Fruit fly (Drosophila melanogaster): ENCODE data around the gene Pdss2.

Gene Pdss2

DNA sequence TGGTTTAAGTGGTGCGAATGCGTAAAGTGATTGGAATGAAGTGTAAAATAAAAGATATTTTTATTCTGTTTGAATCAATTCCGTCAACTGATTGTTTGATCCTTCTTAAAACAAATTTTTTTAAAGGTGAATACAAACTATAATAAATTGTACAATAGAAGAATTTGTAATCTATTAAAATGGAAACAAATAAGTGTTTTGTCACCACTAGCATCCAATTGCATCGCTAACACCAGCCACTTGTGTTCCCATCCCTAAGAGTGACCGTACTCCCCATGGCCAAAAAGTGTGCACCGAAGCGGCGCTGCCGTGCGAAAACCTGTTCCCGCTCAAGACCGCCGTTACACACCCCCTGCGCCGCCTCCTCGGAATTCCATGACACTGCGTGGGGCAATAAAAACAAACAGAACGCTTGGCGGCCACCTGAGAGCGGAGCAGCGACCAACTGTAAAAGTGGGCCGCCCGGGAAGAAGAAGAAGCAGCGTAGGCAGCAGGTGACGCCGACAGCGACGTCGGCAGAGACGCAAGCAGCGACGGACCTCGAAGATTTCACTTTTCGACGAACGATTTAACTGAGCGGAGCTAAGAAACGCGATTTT lies at the start of gene Pdss2:
Gene Pdss2, plus strand, starts transcription at position 259 of the 599 bp plus-strand sequence.
- TF ChIP-seq CG12605 (GFP tag; IDR thresholded peaks at IDR 0.05) (peak; percentile 69), Ets98B (GFP tag; IDR thresholded peaks at IDR 0.05) (peak; percentile 67), rn (GFP tag; IDR thresholded peaks at IDR 0.05) (peak; percentile 58), D1 (tag; optimal IDR thresholded peaks at IDR 0.05) (no peak), CG8301 (tag; optimal IDR thresholded peaks at IDR 0.05) (peak; percentile 15), fd96Ca (GFP tag; IDR thresholded peaks at IDR 0.05) (peak; percentile 77), CG8159 (tag; optimal IDR thresholded peaks at IDR 0.05) (peak; percentile 57), CG10348 (GFP tag; IDR thresholded peaks at IDR 0.05) (no peak), CG4496 (GFP tag; IDR thresholded peaks at IDR 0.05) (peak; percentile 83), CG9948 (tag; optimal IDR thresholded peaks at IDR 0.05) (peak; percentile 47), CG17806 (tag; optimal IDR thresholded peaks at IDR 0.05) (peak; percentile 50), CG32121 (GFP tag; IDR thresholded peaks at IDR 0.05) (peak; percentile 72), CG14655 (GFP tag; optimal IDR thresholded peaks at IDR 0.05) (peak; percentile 58), gl (tag; optimal IDR thresholded peaks at IDR 0.05) (peak; percentile 35), CG13204 (GFP tag; optimal IDR thresholded peaks at IDR 0.05) (peak; percentile 100), Pif1A (GFP tag; optimal IDR thresholded peaks at IDR 0.05) (peak; percentile 45), CG34367 (tag; optimal IDR thresholded peaks at IDR 0.05) (peak; percentile 53), CG15710 (tag; optimal IDR thresholded peaks at IDR 0.05) (peak; percentile 62), Pif1B (GFP tag; optimal IDR thresholded peaks at IDR 0.05) (peak; percentile 27), EcR (GFP tag; optimal IDR thresholded peaks at IDR 0.05) (peak; percentile 69), Snoo (tag; optimal IDR thresholded peaks at IDR 0.05) (peak; percentile 34)

DNA sequence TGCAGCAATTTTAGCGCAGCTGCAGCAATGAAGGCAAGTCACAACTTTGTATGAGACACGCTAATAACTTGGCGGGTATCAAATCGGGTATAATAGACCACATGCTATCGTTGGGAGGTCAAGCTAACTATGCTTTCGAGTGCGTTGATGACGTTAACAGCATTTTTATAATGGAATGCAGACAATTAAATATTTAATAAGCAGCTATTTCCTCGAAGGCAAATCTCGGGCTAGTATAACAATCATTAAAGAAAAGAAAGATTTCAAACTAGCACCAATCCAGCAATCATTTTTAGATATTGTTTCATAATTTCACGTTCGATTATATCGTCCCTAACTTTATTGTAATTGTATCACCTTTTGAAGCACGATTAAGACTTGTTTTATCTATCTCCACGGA lies 47.2 kb upstream of the Pdss2 start:
- no peak for TF ChIP-seq CG12605 (GFP tag; IDR thresholded peaks at IDR 0.05)
- no peak for TF ChIP-seq EcR (GFP tag; optimal IDR thresholded peaks at IDR 0.05)
- no peak for TF ChIP-seq Pif1A (GFP tag; optimal IDR thresholded peaks at IDR 0.05)
- no peak for TF ChIP-seq D1 (tag; optimal IDR thresholded peaks at IDR 0.05)
- TF ChIP-seq gl (tag; optimal IDR thresholded peaks at IDR 0.05) = no peak
- TF ChIP-seq fd96Ca (GFP tag; IDR thresholded peaks at IDR 0.05) = no peak
- no peak for TF ChIP-seq Snoo (tag; optimal IDR thresholded peaks at IDR 0.05)
- TF ChIP-seq CG34367 (tag; optimal IDR thresholded peaks at IDR 0.05) = no peak
- TF ChIP-seq Ets98B (GFP tag; IDR thresholded peaks at IDR 0.05) = no peak
- TF ChIP-seq CG13204 (GFP tag; optimal IDR thresholded peaks at IDR 0.05) = no peak
- TF ChIP-seq CG8301 (tag; optimal IDR thresholded peaks at IDR 0.05) = peak; percentile 11
- no peak for TF ChIP-seq CG17806 (tag; optimal IDR thresholded peaks at IDR 0.05)
- TF ChIP-seq CG14655 (GFP tag; optimal IDR thresholded peaks at IDR 0.05) = peak; percentile 17
- TF ChIP-seq CG4496 (GFP tag; IDR thresholded peaks at IDR 0.05) = no peak
- TF ChIP-seq Pif1B (GFP tag; optimal IDR thresholded peaks at IDR 0.05) = no peak
- no peak for TF ChIP-seq CG32121 (GFP tag; IDR thresholded peaks at IDR 0.05)

DNA sequence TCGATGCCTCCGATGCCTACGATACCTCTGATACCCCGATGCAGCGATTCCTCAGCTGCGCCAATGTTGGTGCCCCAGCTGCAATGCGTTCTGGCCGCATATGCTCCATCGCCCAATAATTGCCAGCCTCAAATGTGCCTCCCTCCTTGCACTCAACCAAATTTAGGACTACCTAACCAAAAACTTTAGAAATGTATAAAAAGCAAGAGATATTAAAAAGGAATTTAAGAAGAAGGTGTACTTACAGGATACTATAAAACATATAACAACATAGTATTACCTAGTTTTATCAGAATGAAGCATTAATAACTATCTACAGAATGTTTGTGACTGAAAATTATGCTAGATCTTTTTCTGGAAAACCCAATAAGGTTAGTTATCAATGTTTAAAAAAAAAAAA lies 46.0 kb upstream of the Pdss2 start:
- TF ChIP-seq Ets98B (GFP tag; IDR thresholded peaks at IDR 0.05) = no peak
- peak; percentile 2 for TF ChIP-seq Pif1A (GFP tag; optimal IDR thresholded peaks at IDR 0.05)
- TF ChIP-seq gl (tag; optimal IDR thresholded peaks at IDR 0.05) = no peak
- TF ChIP-seq CG13204 (GFP tag; optimal IDR thresholded peaks at IDR 0.05) = no peak
- TF ChIP-seq CG8159 (tag; optimal IDR thresholded peaks at IDR 0.05) = peak; percentile 26
- 0 out of 2 replicates have a peak, but pooled peaks have one; percentile 17 for TF ChIP-seq rn (GFP tag; IDR thresholded peaks at IDR 0.05)
- no peak for TF ChIP-seq EcR (GFP tag; optimal IDR thresholded peaks at IDR 0.05)
- peak; percentile 55 for TF ChIP-seq CG14655 (GFP tag; optimal IDR thresholded peaks at IDR 0.05)
- TF ChIP-seq CG17806 (tag; optimal IDR thresholded peaks at IDR 0.05) = peak; percentile 26
- no peak for TF ChIP-seq CG32121 (GFP tag; IDR thresholded peaks at IDR 0.05)
- TF ChIP-seq D1 (tag; optimal IDR thresholded peaks at IDR 0.05) = no peak
- TF ChIP-seq CG4496 (GFP tag; IDR thresholded peaks at IDR 0.05) = no peak
- TF ChIP-seq CG15710 (tag; optimal IDR thresholded peaks at IDR 0.05) = peak; percentile 8
- no peak for TF ChIP-seq CG12605 (GFP tag; IDR thresholded peaks at IDR 0.05)
- no peak for TF ChIP-seq fd96Ca (GFP tag; IDR thresholded peaks at IDR 0.05)
- peak; percentile 42 for TF ChIP-seq CG8301 (tag; optimal IDR thresholded peaks at IDR 0.05)
- TF ChIP-seq CG9948 (tag; optimal IDR thresholded peaks at IDR 0.05) = peak; percentile 30
- no peak for TF ChIP-seq CG34367 (tag; optimal IDR thresholded peaks at IDR 0.05)
- TF ChIP-seq Pif1B (GFP tag; optimal IDR thresholded peaks at IDR 0.05) = peak; percentile 18
- no peak for TF ChIP-seq CG10348 (GFP tag; IDR thresholded peaks at IDR 0.05)
- no peak for TF ChIP-seq Snoo (tag; optimal IDR thresholded peaks at IDR 0.05)

DNA sequence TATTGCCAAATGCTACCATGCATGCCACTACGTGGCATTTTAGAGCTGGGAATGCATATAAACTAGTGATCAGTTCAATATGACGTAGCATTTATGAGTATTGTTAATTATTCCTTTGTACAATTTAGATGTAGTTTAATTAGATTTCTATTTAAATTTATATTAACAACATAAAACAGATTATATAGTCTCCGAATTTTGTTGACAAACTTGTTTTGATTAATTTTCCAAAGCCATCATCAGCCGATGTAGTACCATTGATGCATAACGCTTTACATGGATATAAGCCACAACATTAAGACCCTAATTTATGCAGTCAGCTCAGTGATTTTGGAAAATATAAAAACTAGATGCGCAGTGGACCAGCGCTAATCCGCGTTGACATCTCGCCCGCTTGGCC lies 45.2 kb upstream of the Pdss2 start:
- no peak for TF ChIP-seq CG8159 (tag; optimal IDR thresholded peaks at IDR 0.05)
- TF ChIP-seq Snoo (tag; optimal IDR thresholded peaks at IDR 0.05) = no peak
- TF ChIP-seq EcR (GFP tag; optimal IDR thresholded peaks at IDR 0.05) = no peak
- TF ChIP-seq Pif1B (GFP tag; optimal IDR thresholded peaks at IDR 0.05) = no peak
- no peak for TF ChIP-seq CG15710 (tag; optimal IDR thresholded peaks at IDR 0.05)
- TF ChIP-seq CG8301 (tag; optimal IDR thresholded peaks at IDR 0.05) = peak; percentile 24
- TF ChIP-seq CG34367 (tag; optimal IDR thresholded peaks at IDR 0.05) = no peak
- TF ChIP-seq Ets98B (GFP tag; IDR thresholded peaks at IDR 0.05) = no peak
- TF ChIP-seq CG12605 (GFP tag; IDR thresholded peaks at IDR 0.05) = no peak
- peak; percentile 55 for TF ChIP-seq CG14655 (GFP tag; optimal IDR thresholded peaks at IDR 0.05)
- no peak for TF ChIP-seq Pif1A (GFP tag; optimal IDR thresholded peaks at IDR 0.05)
- TF ChIP-seq CG13204 (GFP tag; optimal IDR thresholded peaks at IDR 0.05) = no peak
- no peak for TF ChIP-seq gl (tag; optimal IDR thresholded peaks at IDR 0.05)

DNA sequence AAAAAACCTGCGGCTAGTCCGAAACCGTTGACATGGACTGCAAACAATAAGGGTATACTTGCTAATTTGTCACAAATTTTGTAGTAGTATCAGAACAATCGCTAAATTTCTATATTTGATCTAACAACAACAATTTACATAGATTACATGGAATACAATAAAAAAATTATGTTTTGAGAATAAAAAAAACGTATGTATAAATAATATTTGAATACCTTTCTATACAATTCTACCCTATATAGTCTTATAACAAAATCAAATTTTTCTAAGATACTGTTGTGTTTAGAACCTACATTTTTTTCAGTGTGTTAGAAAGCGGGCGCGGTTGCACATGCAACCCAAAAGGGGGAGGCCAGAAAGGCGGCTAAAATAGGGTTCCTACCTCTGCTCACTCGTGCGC lies 44.4 kb upstream of the Pdss2 start:
- TF ChIP-seq Pif1B (GFP tag; optimal IDR thresholded peaks at IDR 0.05) = peak; percentile 37
- TF ChIP-seq CG14655 (GFP tag; optimal IDR thresholded peaks at IDR 0.05) = peak; percentile 76
- no peak for TF ChIP-seq Ets98B (GFP tag; IDR thresholded peaks at IDR 0.05)
- peak; percentile 42; the same call in 1 of the 3 replicates for TF ChIP-seq CG4496 (GFP tag; IDR thresholded peaks at IDR 0.05)
- peak; percentile 53 for TF ChIP-seq CG9948 (tag; optimal IDR thresholded peaks at IDR 0.05)
- TF ChIP-seq CG15710 (tag; optimal IDR thresholded peaks at IDR 0.05) = peak; percentile 9
- peak; percentile 38 for TF ChIP-seq CG8159 (tag; optimal IDR thresholded peaks at IDR 0.05)
- TF ChIP-seq D1 (tag; optimal IDR thresholded peaks at IDR 0.05) = no peak
- TF ChIP-seq CG17806 (tag; optimal IDR thresholded peaks at IDR 0.05) = peak; percentile 39
- no peak for TF ChIP-seq CG12605 (GFP tag; IDR thresholded peaks at IDR 0.05)
- TF ChIP-seq CG13204 (GFP tag; optimal IDR thresholded peaks at IDR 0.05) = no peak
- peak; percentile 68 for TF ChIP-seq CG8301 (tag; optimal IDR thresholded peaks at IDR 0.05)
- TF ChIP-seq rn (GFP tag; IDR thresholded peaks at IDR 0.05) = no peak
- TF ChIP-seq EcR (GFP tag; optimal IDR thresholded peaks at IDR 0.05) = no peak
- TF ChIP-seq Pif1A (GFP tag; optimal IDR thresholded peaks at IDR 0.05) = peak; percentile 41
- no peak for TF ChIP-seq Snoo (tag; optimal IDR thresholded peaks at IDR 0.05)

Measured in whole organism, pupa.